Worm (Caenorhabditis elegans) whole organism, mixed stage, embryonic: ENCODE results near the gene str-82.

Experiments
- M03D4.4 ChIP-seq: sonication (generic microtip); optimal IDR thresholded peaks from 2 replicates; lab custom pipeline; 2017; ENCODE audit warnings: mild to moderate bottlenecking, missing genetic modification characterization, missing compliant biosample characterization
- bed-3 ChIP-seq: fragments of 200-800 bp; sonication (Bioruptor generic); optimal IDR thresholded peaks from 3 replicates; lab custom pipeline; 2018; ENCODE audit warnings: mild to moderate bottlenecking, missing genetic modification characterization, moderate library complexity, missing compliant biosample characterization
- blmp-1 ChIP-seq: fragments of 150-350 bp; optimal IDR thresholded peaks from 2 replicates; lab custom pipeline; 2014; ENCODE audit warnings: missing biosample characterization, missing genetic modification characterization
- ceh-83 ChIP-seq: fragments of 200-800 bp; sonication (Bioruptor generic); optimal IDR thresholded peaks from 2 replicates; lab custom pipeline; 2018; ENCODE audit warnings: mild to moderate bottlenecking, missing genetic modification characterization, missing compliant biosample characterization
- elt-1 ChIP-seq: sonication (generic microtip); optimal IDR thresholded peaks from 2 replicates; lab custom pipeline; 2017; ENCODE audit warnings: missing genetic modification characterization, mild to moderate bottlenecking, missing compliant biosample characterization, antibody characterized with exemption, moderate library complexity, borderline replicate concordance; ENCODE audit not compliant: insufficient read depth
- elt-3 ChIP-seq: fragments of 150-350 bp; optimal IDR thresholded peaks from 2 replicates; lab custom pipeline; 2014; ENCODE audit warnings: missing biosample characterization, missing genetic modification characterization
- flh-1 ChIP-seq: fragments of 200-800 bp; sonication (Bioruptor generic); optimal IDR thresholded peaks from 2 replicates; lab custom pipeline; 2018; ENCODE audit warnings: mild to moderate bottlenecking, missing genetic modification characterization, moderate library complexity, missing compliant biosample characterization
- hlh-1 ChIP-seq: fragments of 150-350 bp; optimal IDR thresholded peaks from 2 replicates; lab custom pipeline; 2014; ENCODE audit warnings: missing biosample characterization, missing genetic modification reagents, missing genetic modification characterization
- lin-32 ChIP-seq: fragments of 200-800 bp; sonication (Bioruptor generic); optimal IDR thresholded peaks from 2 replicates; lab custom pipeline; 2018; ENCODE audit warnings: mild to moderate bottlenecking, missing genetic modification characterization, missing compliant biosample characterization
- lsy-2 ChIP-seq: fragments of 150-350 bp; optimal IDR thresholded peaks from 2 replicates; lab custom pipeline; 2014; ENCODE audit warnings: missing biosample characterization, missing genetic modification characterization
- mab-5 ChIP-seq: fragments of 150-350 bp; optimal IDR thresholded peaks from 2 replicates; lab custom pipeline; 2014; ENCODE audit warnings: missing biosample characterization, missing genetic modification characterization
- mep-1 ChIP-seq: fragments of 150-350 bp; optimal IDR thresholded peaks from 2 replicates; lab custom pipeline; 2017; ENCODE audit warnings: missing biosample characterization, missing genetic modification reagents, missing genetic modification characterization, inconsistent platforms
- nhr-12 ChIP-seq: fragments of 150-350 bp; optimal IDR thresholded peaks from 2 replicates; lab custom pipeline; 2014; ENCODE audit warnings: missing biosample characterization, missing genetic modification characterization
- nhr-237 ChIP-seq: fragments of 150-350 bp; optimal IDR thresholded peaks from 2 replicates; lab custom pipeline; 2014; ENCODE audit warnings: missing biosample characterization, missing genetic modification characterization
- pha-4 ChIP-seq: fragments of 150-350 bp; optimal IDR thresholded peaks from 2 replicates; lab custom pipeline; 2018; ENCODE audit warnings: missing biosample characterization, missing genetic modification reagents, missing genetic modification characterization
- sem-2 ChIP-seq: fragments of 200-800 bp; sonication (Bioruptor generic); optimal IDR thresholded peaks from 2 replicates; lab custom pipeline; 2018; ENCODE audit warnings: mild to moderate bottlenecking, missing genetic modification characterization, missing compliant biosample characterization
- snpc-4 ChIP-seq: fragments of 150-350 bp; optimal IDR thresholded peaks from 2 replicates; lab custom pipeline; 2014; ENCODE audit warnings: missing biosample characterization, missing genetic modification characterization
- sptf-1 ChIP-seq: sonication (generic microtip); optimal IDR thresholded peaks from 2 replicates; lab custom pipeline; 2017; ENCODE audit warnings: mild to moderate bottlenecking, missing genetic modification characterization, moderate library complexity, missing compliant biosample characterization
- unc-39 ChIP-seq: fragments of 150-350 bp; optimal IDR thresholded peaks from 2 replicates; lab custom pipeline; 2014; ENCODE audit warnings: missing biosample characterization, missing genetic modification characterization
- unc-62 ChIP-seq: fragments of 150-350 bp; optimal IDR thresholded peaks from 2 replicates; lab custom pipeline; 2014; ENCODE audit warnings: missing biosample characterization, missing genetic modification reagents, missing genetic modification characterization
- ztf-11 ChIP-seq: fragments of 150-350 bp; optimal IDR thresholded peaks from 2 replicates; lab custom pipeline; 2014; ENCODE audit warnings: missing biosample characterization, missing genetic modification characterization

The str-82 gene

ce11 chrV:4022309-4022708 lies 47.8 kb downstream of the str-82 start, which contains the start of gene cyp-35A3:
cyp-35A3 (plus strand) TSS chrV:4022609.
- TF ChIP-seq lsy-2 (tag; lab: Kevin White, UChicago) (no peak), flh-1 (GFP tag; lab: Kevin White, UChicago) (no peak), pha-4 (tag; lab: Kevin White, UChicago) (no peak), unc-39 (tag; lab: Kevin White, UChicago) (no peak), elt-1 (tag; lab: Kevin White, UChicago) (no peak), M03D4.4 (no peak), ceh-83 (GFP tag; lab: Kevin White, UChicago) (no peak), lin-32 (GFP tag; lab: Kevin White, UChicago) (no peak), bed-3 (GFP tag; lab: Kevin White, UChicago) (no peak), blmp-1 (tag; lab: Kevin White, UChicago) (no peak), hlh-1 (tag; lab: Kevin White, UChicago) (no peak), nhr-237 (tag; lab: Kevin White, UChicago) (no peak), sptf-1 (tag; lab: Kevin White, UChicago) (no peak), nhr-12 (tag; lab: Kevin White, UChicago) (no peak), sem-2 (GFP tag; lab: Kevin White, UChicago) (no peak), mab-5 (tag; lab: Kevin White, UChicago) (no peak), unc-62 (GFP tag; lab: Kevin White, UChicago) (no peak)
- TF ChIP-seq, all 35 proteins: peak for 0

- no peak for TF ChIP-seq mab-5 (tag; lab: Kevin White, UChicago)
- TF ChIP-seq snpc-4 (tag; lab: Kevin White, UChicago) = no peak
- TF ChIP-seq elt-3 = no peak
- TF ChIP-seq sem-2 (GFP tag; lab: Kevin White, UChicago) = no peak
- no peak for TF ChIP-seq blmp-1 (tag; lab: Kevin White, UChicago)
- TF ChIP-seq nhr-12 (tag; lab: Kevin White, UChicago) = no peak
- no peak for TF ChIP-seq ztf-11
- no peak for TF ChIP-seq unc-62 (GFP tag; lab: Kevin White, UChicago)
- no peak for TF ChIP-seq hlh-1 (tag; lab: Kevin White, UChicago)
- no peak for TF ChIP-seq mep-1 (tag; lab: Kevin White, UChicago)
- TF ChIP-seq, all 35 proteins: peak for 0
Measured at ce11 chrV:4024777-4025176, 50.3 kb downstream of the str-82 start, which contains the start of gene K09D9.1. K09D9.1 (plus strand) TSS chrV:4025047.
